Worm (Caenorhabditis elegans) whole organism, midembryonic: Measurements from ENCODE around the gene txt-3.

Source experiments
- T22C8.4 ChIP-seq: fragments of 200-800 bp; sonication (Bioruptor generic); IDR thresholded peaks from 2 replicates; pipeline ENCODE4 v1.3.6; 2022; ENCODE audit warnings: missing genetic modification characterization, missing compliant biosample characterization
- cog-1 ChIP-seq: sonication (generic microtip); optimal IDR thresholded peaks from 2 replicates; lab custom pipeline; 2016; ENCODE audit warnings: missing genetic modification characterization, missing compliant biosample characterization
- flt-1 ChIP-seq: fragments of 200-800 bp; sonication (Bioruptor generic); IDR thresholded peaks from 2 replicates; pipeline ENCODE4 v1.3.6; 2022; ENCODE audit warnings: missing genetic modification characterization, missing compliant biosample characterization
- klf-2 ChIP-seq: fragments of 200-800 bp; sonication (Bioruptor generic); conservative IDR thresholded peaks from 2 replicates; pipeline ENCODE4 v1.3.6; 2022; ENCODE audit warnings: missing genetic modification reagents, missing genetic modification characterization, missing compliant biosample characterization
- ref-1 ChIP-seq: fragments of 200-800 bp; sonication (Bioruptor generic); conservative IDR thresholded peaks from 2 replicates; pipeline ENCODE4 v1.3.6; 2022; ENCODE audit warnings: missing genetic modification reagents, missing genetic modification characterization, missing compliant biosample characterization
- tab-1 ChIP-seq: fragments of 200-800 bp; sonication (Bioruptor generic); IDR thresholded peaks from 2 replicates; pipeline ENCODE4 v1.3.6; 2022; ENCODE audit warnings: missing genetic modification characterization, missing compliant biosample characterization
- ztf-23 ChIP-seq: fragments of 200-800 bp; sonication (Bioruptor generic); IDR thresholded peaks from 2 replicates; pipeline ENCODE4 v1.3.6; 2022; ENCODE audit warnings: missing genetic modification reagents, missing genetic modification characterization, missing compliant biosample characterization
- ztf-29 ChIP-seq: fragments of 200-800 bp; sonication (Bioruptor generic); IDR thresholded peaks from 2 replicates; pipeline ENCODE4 v1.3.6; 2022; ENCODE audit warnings: missing genetic modification reagents, missing genetic modification characterization, missing compliant biosample characterization

DNA sequence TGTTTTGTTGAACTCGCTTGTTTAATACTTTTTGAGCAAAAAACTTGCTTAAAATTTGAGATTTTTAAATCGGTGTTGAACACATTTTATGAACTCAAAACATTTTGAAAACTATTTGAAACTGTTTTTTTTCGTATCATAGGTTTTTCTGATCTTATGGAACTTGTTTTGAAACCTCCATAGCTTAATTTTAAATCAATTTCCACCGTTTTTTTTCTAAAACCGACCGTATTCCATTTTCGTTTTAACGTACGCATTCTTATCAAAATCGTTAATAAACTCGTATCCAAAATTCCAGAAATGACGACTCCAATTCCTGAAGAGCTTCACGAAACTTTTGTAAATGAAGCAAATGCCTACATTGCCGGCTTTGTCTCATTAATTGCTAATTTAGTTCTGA, 44.6 kb downstream of the txt-3 start, which contains the start of gene srm-2:
- TF ChIP-seq T22C8.4 (no peak), cog-1 (tag; lab: Kevin White, UChicago) (no peak), klf-2 (GFP tag; lab: Robert Waterston, UW) (no peak), ztf-29 (GFP tag; lab: Robert Waterston, UW) (no peak), ref-1 (GFP tag; lab: Robert Waterston, UW) (no peak), ztf-23 (no peak), tab-1 (no peak), flt-1 (no peak)
